Worm (Caenorhabditis elegans): ENCODE results near the gene C27D6.1.
A peak's percentile ranks its signal among the peaks of the same experiment; 100 is the strongest.

The C27D6.1 gene

ce11 chrII:5201922-5202562 lies 29.5 kb downstream of the C27D6.1 start:
- peak in 1 of 2 experiments; percentile 55 for TF ChIP-seq lin-35 (GFP tag; optimal IDR thresholded peaks at IDR 0.05)
- TF ChIP-seq fos-1 (tag; optimal IDR thresholded peaks at IDR 0.05) = no peak
- TF ChIP-seq pqm-1 (tag; optimal IDR thresholded peaks at IDR 0.05) = peak; percentile 82
- no peak for TF ChIP-seq sox-4 (tag; optimal IDR thresholded peaks at IDR 0.05)
- TF ChIP-seq irx-1 (tag; optimal IDR thresholded peaks at IDR 0.05) = no peak
- no peak for TF ChIP-seq fkh-10 (GFP tag; optimal IDR thresholded peaks at IDR 0.05)
- no peak for TF ChIP-seq aha-1 (tag; optimal IDR thresholded peaks at IDR 0.05)
- no peak for TF ChIP-seq swsn-7 (tag; optimal IDR thresholded peaks at IDR 0.05)
- TF ChIP-seq ama-1 (optimal IDR thresholded peaks at IDR 0.05) = no peak
- no peak for TF ChIP-seq hlh-4 (tag; optimal IDR thresholded peaks at IDR 0.05)
- no peak for TF ChIP-seq pax-3 (tag; optimal IDR thresholded peaks at IDR 0.05)
- no peak for TF ChIP-seq dpl-1 (GFP tag; optimal IDR thresholded peaks at IDR 0.05)
- TF ChIP-seq efl-1 (optimal IDR thresholded peaks at IDR 0.05) = no peak
- no peak for TF ChIP-seq efl-1 (GFP tag; optimal IDR thresholded peaks at IDR 0.05 in 1 of 2)
- TF ChIP-seq ztf-4 (tag; optimal IDR thresholded peaks at IDR 0.05) = no peak
- TF ChIP-seq nhr-28 (tag; optimal IDR thresholded peaks at IDR 0.05) = no peak
- TF ChIP-seq lsy-2 (tag; optimal IDR thresholded peaks at IDR 0.05) = peak in 1 of 2 experiments; percentile 10
- TF ChIP-seq Y116A8C.19 (tag; optimal IDR thresholded peaks at IDR 0.05; ENCODE audit: borderline replicate concordance) = no peak
- no peak for TF ChIP-seq mef-2 (tag; optimal IDR thresholded peaks at IDR 0.05)
- TF ChIP-seq pag-3 (tag; optimal IDR thresholded peaks at IDR 0.05; ENCODE audit: borderline replicate concordance, insufficient read depth) = no peak
- TF ChIP-seq vab-15 (tag; optimal IDR thresholded peaks at IDR 0.05) = no peak
- no peak for TF ChIP-seq fkh-4 (tag; optimal IDR thresholded peaks at IDR 0.05; ENCODE audit: borderline replicate concordance)
- no peak for TF ChIP-seq lin-15B (tag; optimal IDR thresholded peaks at IDR 0.05)
- peak; percentile 61 for TF ChIP-seq jun-1 (tag; optimal IDR thresholded peaks at IDR 0.05)
- TF ChIP-seq snu-23 (GFP tag; optimal IDR thresholded peaks at IDR 0.05) = no peak
- no peak for TF ChIP-seq egl-13 (tag; optimal IDR thresholded peaks at IDR 0.05)
- peak; percentile 67 for TF ChIP-seq nhr-85 (tag)
- TF ChIP-seq unc-86 (tag; optimal IDR thresholded peaks at IDR 0.05) = no peak
- TF ChIP-seq aly-2 (tag; optimal IDR thresholded peaks at IDR 0.05) = no peak
- TF ChIP-seq ceh-82 (tag; optimal IDR thresholded peaks at IDR 0.05) = no peak
- TF ChIP-seq unc-30 (tag; optimal IDR thresholded peaks at IDR 0.05) = no peak
- TF ChIP-seq mab-9 (GFP tag; IDR thresholded peaks at IDR 0.05) = no peak
- no peak for TF ChIP-seq efl-3 (GFP tag; optimal IDR thresholded peaks at IDR 0.05)
- TF ChIP-seq nhr-76 (tag; optimal IDR thresholded peaks at IDR 0.05) = no peak
- TF ChIP-seq F16B12.6 (tag; optimal IDR thresholded peaks at IDR 0.05) = no peak
- TF ChIP-seq C04F5.9 (tag; optimal IDR thresholded peaks at IDR 0.05) = no peak
- TF ChIP-seq ceh-90 (tag; optimal IDR thresholded peaks at IDR 0.05) = no peak
- peak; percentile 99 for TF ChIP-seq elt-2 (tag; optimal IDR thresholded peaks at IDR 0.05)
- TF ChIP-seq hpl-2 (GFP tag; optimal IDR thresholded peaks at IDR 0.05) = no peak
- TF ChIP-seq grh-1 (GFP tag; IDR thresholded peaks at IDR 0.05) = no peak
- TF ChIP-seq nhr-47 (tag; optimal IDR thresholded peaks at IDR 0.05) = peak; percentile 16
- TF ChIP-seq unc-98 (GFP tag; IDR thresholded peaks at IDR 0.05) = no peak
- TF ChIP-seq unc-130 (tag; optimal IDR thresholded peaks at IDR 0.05) = no peak
- no peak for TF ChIP-seq ceh-8 (GFP tag; optimal IDR thresholded peaks at IDR 0.05)
- no peak for TF ChIP-seq ceh-63 (GFP tag; optimal IDR thresholded peaks at IDR 0.05)
- TF ChIP-seq ets-5 (GFP tag; IDR thresholded peaks at IDR 0.05) = no peak
- no peak for TF ChIP-seq rnt-1 (tag; optimal IDR thresholded peaks at IDR 0.05)
- TF ChIP-seq alr-1 (tag; optimal IDR thresholded peaks at IDR 0.05; ENCODE audit: borderline replicate concordance) = no peak
- TF ChIP-seq lin-39 (tag; optimal IDR thresholded peaks at IDR 0.05) = no peak
- no peak for TF ChIP-seq sup-37 (GFP tag; optimal IDR thresholded peaks at IDR 0.05)
- TF ChIP-seq lir-3 (tag; optimal IDR thresholded peaks at IDR 0.05; ENCODE audit: poor library complexity) = no peak
- no peak for TF ChIP-seq ces-1 (GFP tag; optimal IDR thresholded peaks at IDR 0.05)
- TF ChIP-seq tlp-1 (tag; optimal IDR thresholded peaks at IDR 0.05) = peak; percentile 69

Measured in whole organism, L1 larva.